Fruit fly (Drosophila melanogaster): ENCODE data around the gene CheA84a.

CheA84a gene

DNA sequence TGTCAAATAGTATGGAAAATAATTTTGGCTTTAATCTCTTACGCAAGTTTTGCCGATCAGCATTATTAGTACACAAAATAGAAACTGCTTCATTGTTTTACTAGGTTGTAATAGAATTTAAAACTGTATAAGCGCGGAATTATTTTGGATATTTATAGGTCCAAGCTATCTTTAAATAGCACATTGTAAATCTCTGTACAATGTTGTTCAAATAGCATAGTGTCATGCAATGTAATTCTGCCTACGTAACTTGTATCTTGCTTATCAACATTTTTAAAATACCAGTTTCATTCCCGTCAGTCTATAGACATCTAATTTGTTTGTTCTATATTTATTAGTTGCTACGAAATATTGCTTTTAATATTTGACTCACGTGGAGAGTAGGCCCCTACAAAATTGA is at the start of gene CheA84a:
TSS of gene CheA84a (minus strand) at position 101 of the 400 bp plus-strand sequence.
- TF ChIP-seq Myc (optimal IDR thresholded peaks at IDR 0.05) (no peak), h (optimal IDR thresholded peaks at IDR 0.05) (no peak), psq (optimal IDR thresholded peaks at IDR 0.05) (no peak), insv (optimal IDR thresholded peaks at IDR 0.05) (no peak), ttk (optimal IDR thresholded peaks at IDR 0.05) (no peak), Sin3A (optimal IDR thresholded peaks at IDR 0.05) (no peak)

DNA sequence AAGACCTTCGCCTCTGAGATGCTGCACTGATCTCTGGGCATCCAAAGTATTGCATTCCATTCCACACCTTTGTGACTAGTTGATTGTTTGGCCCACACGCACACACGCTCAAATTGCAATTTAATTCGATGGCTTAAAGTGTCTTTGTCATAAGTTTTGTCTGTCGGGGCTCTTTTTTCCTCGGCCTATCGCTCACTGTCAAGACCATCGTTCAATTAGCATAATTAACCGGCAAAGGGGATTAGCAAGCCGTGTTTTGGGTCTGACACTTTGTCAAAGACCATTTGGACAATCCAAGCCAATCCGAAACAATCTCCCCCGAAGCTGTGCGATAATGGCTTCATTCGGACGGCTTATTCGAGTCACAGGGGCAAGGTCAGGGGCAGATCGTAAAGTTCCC is 49.7 kb upstream of the CheA84a start:
- TF ChIP-seq insv (optimal IDR thresholded peaks at IDR 0.05) (no peak), Myc (optimal IDR thresholded peaks at IDR 0.05) (no peak), h (optimal IDR thresholded peaks at IDR 0.05) (no peak), psq (optimal IDR thresholded peaks at IDR 0.05) (no peak), Sin3A (optimal IDR thresholded peaks at IDR 0.05) (no peak), ttk (optimal IDR thresholded peaks at IDR 0.05) (no peak)

- no peak for TF ChIP-seq psq (optimal IDR thresholded peaks at IDR 0.05)
Measured at dm6 chr3R:8251532-8251931, 46.9 kb upstream of the CheA84a start.

dm6 chr3R:8250166-8250733 is 45.6 kb upstream of the CheA84a start, which contains the start of gene mtg:
Gene mtg (plus strand): TSS chr3R:8250497.
- no peak for TF ChIP-seq ttk (optimal IDR thresholded peaks at IDR 0.05)
- no peak for TF ChIP-seq psq (optimal IDR thresholded peaks at IDR 0.05)
- TF ChIP-seq Myc (optimal IDR thresholded peaks at IDR 0.05), result no peak
- no peak for TF ChIP-seq insv (optimal IDR thresholded peaks at IDR 0.05)
- TF ChIP-seq h (optimal IDR thresholded peaks at IDR 0.05), result no peak
- no peak for TF ChIP-seq Sin3A (optimal IDR thresholded peaks at IDR 0.05)

DNA sequence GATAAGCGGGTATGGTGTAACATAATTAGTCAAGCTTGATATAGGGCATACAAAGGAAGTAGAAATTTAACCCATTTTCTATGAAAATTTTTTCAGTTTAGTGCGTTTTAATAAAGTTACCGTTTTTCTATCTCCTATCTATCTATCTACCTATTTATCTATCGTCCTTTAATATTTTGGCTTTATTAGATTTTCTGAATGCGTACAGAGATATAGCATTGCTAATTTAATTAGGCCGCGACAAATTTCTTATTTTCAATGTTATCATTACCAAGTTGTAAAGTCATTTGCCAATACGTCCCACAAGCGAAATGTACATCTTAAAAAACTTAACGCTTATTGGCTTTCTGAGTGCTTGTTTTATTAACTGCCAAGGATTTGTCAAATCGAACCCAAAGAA is 43.5 kb upstream of the CheA84a start, which contains the start of gene CG15864:
TSS of gene CG15864 (plus strand) at position 301 of the 400 bp plus-strand sequence.
- TF ChIP-seq h (optimal IDR thresholded peaks at IDR 0.05), result no peak
- no peak for TF ChIP-seq Myc (optimal IDR thresholded peaks at IDR 0.05)
- TF ChIP-seq psq (optimal IDR thresholded peaks at IDR 0.05), result no peak
- TF ChIP-seq insv (optimal IDR thresholded peaks at IDR 0.05), result no peak
- TF ChIP-seq Sin3A (optimal IDR thresholded peaks at IDR 0.05), result no peak
- no peak for TF ChIP-seq ttk (optimal IDR thresholded peaks at IDR 0.05)

dm6 chr3R:8243720-8244119 is 39.1 kb upstream of the CheA84a start, which contains the start of the genes CG9636, CG18749 and CG33722:
Gene CG9636 (minus strand): TSS chr3R:8243792.
Gene CG18749 (plus strand): TSS chr3R:8244055.
Gene CG33722 (plus strand): TSS chr3R:8244055.
- TF ChIP-seq psq (optimal IDR thresholded peaks at IDR 0.05), result no peak
- TF ChIP-seq Sin3A (optimal IDR thresholded peaks at IDR 0.05), result no peak
- no peak for TF ChIP-seq insv (optimal IDR thresholded peaks at IDR 0.05)
- TF ChIP-seq Myc (optimal IDR thresholded peaks at IDR 0.05), result no peak
- no peak for TF ChIP-seq ttk (optimal IDR thresholded peaks at IDR 0.05)
- no peak for TF ChIP-seq h (optimal IDR thresholded peaks at IDR 0.05)

DNA sequence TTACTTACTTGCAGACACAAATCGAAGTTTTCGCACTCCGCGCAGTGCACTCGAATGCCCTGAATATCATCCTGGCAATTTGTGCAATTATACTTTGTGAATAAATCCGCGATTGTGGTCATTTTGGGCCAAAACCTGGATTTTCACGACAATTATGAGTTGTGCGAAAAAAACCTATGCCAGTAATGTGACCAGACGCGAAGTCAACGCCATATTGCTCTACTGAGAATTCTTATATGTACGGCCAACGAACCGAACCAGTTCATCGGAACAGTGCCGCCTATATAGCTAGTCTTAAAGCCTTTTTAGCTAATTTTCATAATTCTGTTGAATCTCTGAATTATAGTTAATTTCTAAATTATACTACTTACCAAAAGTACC is 35.7 kb upstream of the CheA84a start, which contains the start of gene Ada2b:
TSS of gene Ada2b (minus strand) at position 214 of the 381 bp plus-strand sequence.
- no peak for TF ChIP-seq Sin3A (optimal IDR thresholded peaks at IDR 0.05)
- TF ChIP-seq insv (optimal IDR thresholded peaks at IDR 0.05), result no peak
- no peak for TF ChIP-seq psq (optimal IDR thresholded peaks at IDR 0.05)
- TF ChIP-seq h (optimal IDR thresholded peaks at IDR 0.05), result no peak
- TF ChIP-seq Myc (optimal IDR thresholded peaks at IDR 0.05), result no peak
- TF ChIP-seq ttk (optimal IDR thresholded peaks at IDR 0.05), result no peak

- TF ChIP-seq Myc (optimal IDR thresholded peaks at IDR 0.05) (no peak), insv (optimal IDR thresholded peaks at IDR 0.05) (no peak), ttk (optimal IDR thresholded peaks at IDR 0.05) (no peak), h (optimal IDR thresholded peaks at IDR 0.05) (no peak), Sin3A (optimal IDR thresholded peaks at IDR 0.05) (no peak), psq (optimal IDR thresholded peaks at IDR 0.05) (no peak)
Measured at dm6 chr3R:8239472-8240301, 35.1 kb upstream of the CheA84a start.

- no peak for TF ChIP-seq h (optimal IDR thresholded peaks at IDR 0.05)
- no peak for TF ChIP-seq insv (optimal IDR thresholded peaks at IDR 0.05)
- TF ChIP-seq ttk (optimal IDR thresholded peaks at IDR 0.05), result no peak
- TF ChIP-seq Sin3A (optimal IDR thresholded peaks at IDR 0.05), result no peak
- no peak for TF ChIP-seq Myc (optimal IDR thresholded peaks at IDR 0.05)
Measured at dm6 chr3R:8233864-8234263, 29.2 kb upstream of the CheA84a start.

DNA sequence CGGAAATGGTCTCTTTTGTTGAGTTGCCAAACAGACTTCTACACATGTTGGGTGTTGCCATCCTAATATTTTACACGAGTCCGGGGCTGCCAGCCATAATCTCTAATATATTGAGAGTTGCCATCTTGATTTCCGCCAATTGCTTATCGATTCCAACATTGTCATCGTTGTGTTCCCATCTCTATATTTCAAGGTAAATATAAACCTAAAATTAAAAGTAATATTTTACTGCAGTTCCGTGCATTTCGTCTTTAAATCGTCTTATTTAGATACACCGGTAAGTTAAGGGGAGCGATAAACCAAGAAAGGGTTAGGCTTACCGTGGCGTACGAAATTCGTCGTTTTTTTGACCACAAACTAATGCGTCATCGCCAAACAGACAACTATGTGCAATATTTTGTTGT is 28.7 kb upstream of the CheA84a start, which contains the start of gene PolI:
TSS of gene PolI (plus strand) at position 138 of the 404 bp plus-strand sequence.
- TF ChIP-seq psq (optimal IDR thresholded peaks at IDR 0.05), result no peak
- no peak for TF ChIP-seq insv (optimal IDR thresholded peaks at IDR 0.05)
- TF ChIP-seq Sin3A (optimal IDR thresholded peaks at IDR 0.05), result no peak
- no peak for TF ChIP-seq ttk (optimal IDR thresholded peaks at IDR 0.05)
- no peak for TF ChIP-seq Myc (optimal IDR thresholded peaks at IDR 0.05)
- TF ChIP-seq h (optimal IDR thresholded peaks at IDR 0.05), result no peak

- TF ChIP-seq ttk (optimal IDR thresholded peaks at IDR 0.05), result no peak
- TF ChIP-seq Sin3A (optimal IDR thresholded peaks at IDR 0.05), result no peak
- no peak for TF ChIP-seq h (optimal IDR thresholded peaks at IDR 0.05)
- no peak for TF ChIP-seq Myc (optimal IDR thresholded peaks at IDR 0.05)
- no peak for TF ChIP-seq psq (optimal IDR thresholded peaks at IDR 0.05)
- no peak for TF ChIP-seq insv (optimal IDR thresholded peaks at IDR 0.05)
Measured at dm6 chr3R:8227344-8227743, 22.7 kb upstream of the CheA84a start.

DNA sequence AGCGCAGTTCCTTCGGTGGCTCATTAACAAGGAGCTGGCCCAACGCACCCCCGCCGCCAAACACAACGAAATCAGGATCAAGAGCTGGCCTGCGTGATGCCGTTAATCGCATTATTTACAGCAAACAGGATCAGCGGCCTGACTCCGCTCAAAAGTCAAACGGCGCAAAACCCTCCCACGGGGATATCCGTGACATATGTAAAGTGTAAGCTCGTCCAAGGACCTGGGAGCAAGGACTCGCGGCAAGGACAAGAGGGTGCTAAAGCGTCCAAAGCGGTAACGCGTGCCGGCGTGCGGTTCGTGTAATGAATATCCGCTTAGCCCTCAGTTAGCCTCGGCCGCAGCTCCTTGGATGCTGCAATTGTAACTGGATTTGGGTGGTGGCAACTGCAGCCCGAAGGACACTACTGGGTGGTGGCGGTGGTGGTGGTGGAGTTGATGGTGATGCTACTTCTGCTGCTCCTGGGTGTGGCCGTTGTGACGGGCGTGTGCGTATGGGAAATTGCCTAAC is 20.9 kb upstream of the CheA84a start:
- TF ChIP-seq Sin3A (optimal IDR thresholded peaks at IDR 0.05), result no peak
- no peak for TF ChIP-seq insv (optimal IDR thresholded peaks at IDR 0.05)
- no peak for TF ChIP-seq ttk (optimal IDR thresholded peaks at IDR 0.05)
- no peak for TF ChIP-seq Myc (optimal IDR thresholded peaks at IDR 0.05)
- no peak for TF ChIP-seq h (optimal IDR thresholded peaks at IDR 0.05)
- TF ChIP-seq psq (optimal IDR thresholded peaks at IDR 0.05), result no peak
